Worm (Caenorhabditis elegans) whole organism, late embryonic: ENCODE measurements around the gene afmd-2.

Experiments used
- T23F11.4 ChIP-seq: fragments of 200-800 bp; sonication (Bioruptor generic); optimal IDR thresholded peaks from 2 replicates; lab custom pipeline; 2018; ENCODE audit warnings: mild to moderate bottlenecking, missing genetic modification characterization, missing compliant biosample characterization
- gmeb-2 ChIP-seq: sonication (generic microtip); optimal IDR thresholded peaks from 2 replicates; lab custom pipeline; 2016; ENCODE audit warnings: missing genetic modification characterization, inconsistent platforms, missing compliant biosample characterization
- pqm-1 ChIP-seq: sonication (generic microtip); optimal IDR thresholded peaks from 2 replicates; lab custom pipeline; 2016; ENCODE audit warnings: missing genetic modification characterization, missing compliant biosample characterization

ce11 chrIV:13512112-13512569 is 3.1 kb downstream of the afmd-2 start, which contains the start of gene puf-3:
- TF ChIP-seq T23F11.4 (GFP tag; lab: Kevin White, UChicago) = no peak
- TF ChIP-seq gmeb-2 (tag; lab: Kevin White, UChicago) = no peak
- TF ChIP-seq pqm-1 (tag; lab: Kevin White, UChicago) = no peak
